Worm (Caenorhabditis elegans): ENCODE data around the gene ceh-14.

ce11 chrX:7541078-7541477, 8.5 kb upstream of the ceh-14 start:
- TF ChIP-seq ztf-23 (GFP tag; IDR thresholded peaks at IDR 0.05) (no peak), tab-1 (GFP tag; IDR thresholded peaks at IDR 0.05) (no peak), ztf-29 (GFP tag; IDR thresholded peaks at IDR 0.05) (no peak), ref-1 (GFP tag; conservative IDR thresholded peaks at IDR 0.05) (no peak)

All from whole organism, midembryonic.